Fruit fly (Drosophila melanogaster) whole organism, embryonic: ENCODE data around the gene Tsen54.

Experiments used
- Atf6 ChIP-seq: fragments of 200-800 bp; sonication (Bioruptor generic); IDR thresholded peaks from 2 replicates; pipeline ENCODE4 v1.3.6; 2022; ENCODE audit warnings: missing biosample characterization, missing genetic modification characterization
- CG10654 ChIP-seq: fragments of 200-800 bp; sonication (Bioruptor generic); optimal IDR thresholded peaks from 2 replicates; lab custom pipeline; 2016; ENCODE audit warnings: missing biosample characterization, missing genetic modification characterization
- CG11093 ChIP-seq: fragments of 200-800 bp; sonication (Bioruptor generic); IDR thresholded peaks from 3 replicates; pipeline ENCODE4 v1.3.6; 2022; ENCODE audit warnings: missing biosample characterization, missing genetic modification characterization
- CG15601 ChIP-seq: fragments of 200-800 bp; sonication (Bioruptor generic); optimal IDR thresholded peaks from 3 replicates; lab custom pipeline; 2019; ENCODE audit warnings: missing biosample characterization, mild to moderate bottlenecking, missing genetic modification characterization, moderate library complexity
- CG1647 ChIP-seq: fragments of 200-800 bp; sonication (Bioruptor generic); optimal IDR thresholded peaks from 3 replicates; lab custom pipeline; 2016; ENCODE audit warnings: missing biosample characterization, missing genetic modification characterization
- CG16779 ChIP-seq: fragments of 200-800 bp; sonication (Bioruptor generic); IDR thresholded peaks from 2 replicates; pipeline ENCODE4 v1.3.6; 2022; ENCODE audit warnings: missing biosample characterization, missing genetic modification characterization
- CG16863 ChIP-seq: fragments of 200-800 bp; sonication (Bioruptor generic); optimal IDR thresholded peaks from 3 replicates; lab custom pipeline; 2016; ENCODE audit warnings: missing biosample characterization, missing genetic modification characterization
- CG17385 ChIP-seq: fragments of 200-800 bp; sonication (Bioruptor generic); optimal IDR thresholded peaks from 3 replicates; lab custom pipeline; 2018; ENCODE audit warnings: missing biosample characterization, mild to moderate bottlenecking, missing genetic modification characterization
- CG17568 ChIP-seq: fragments of 200-800 bp; sonication (Bioruptor generic); optimal IDR thresholded peaks from 2 replicates; lab custom pipeline; 2018; ENCODE audit warnings: missing biosample characterization, mild to moderate bottlenecking, missing genetic modification characterization, moderate library complexity
- CG17802 ChIP-seq: fragments of 200-800 bp; sonication (Bioruptor generic); optimal IDR thresholded peaks from 2 replicates; lab custom pipeline; 2018; ENCODE audit warnings: missing biosample characterization, mild to moderate bottlenecking, missing genetic modification characterization, moderate library complexity
- CG32532 ChIP-seq: fragments of 200-800 bp; sonication (Bioruptor generic); IDR thresholded peaks from 2 replicates; pipeline ENCODE4 v1.3.6; 2022; ENCODE audit warnings: missing biosample characterization, missing genetic modification characterization
- CG6175 ChIP-seq: fragments of 200-800 bp; sonication (Bioruptor generic); IDR thresholded peaks from 3 replicates; pipeline ENCODE4 v1.3.6; 2022; ENCODE audit warnings: missing biosample characterization, missing genetic modification characterization
- CG6272 ChIP-seq: fragments of 200-800 bp; sonication (Bioruptor generic); IDR thresholded peaks from 2 replicates; pipeline ENCODE4 v1.3.6; 2022; ENCODE audit warnings: missing biosample characterization, missing genetic modification characterization
- Deaf1 ChIP-seq: fragments of 200-800 bp; optimal IDR thresholded peaks from 3 replicates; lab custom pipeline; 2019; ENCODE audit warnings: missing biosample characterization, mild to moderate bottlenecking, missing genetic modification characterization, moderate library complexity
- E2f1 ChIP-seq: fragments of 200-800 bp; sonication (Bioruptor generic); IDR thresholded peaks from 2 replicates; pipeline ENCODE4 v1.3.6; 2022; ENCODE audit warnings: missing biosample characterization, missing genetic modification characterization
- Ets65A ChIP-seq: fragments of 200-800 bp; sonication (Bioruptor generic); peaks from one replicate; lab custom pipeline; 2016; ENCODE audit warnings: missing biosample characterization, missing genetic modification characterization
- H2.0 ChIP-seq: fragments of 200-800 bp; sonication (Bioruptor generic); IDR thresholded peaks from 2 replicates; pipeline ENCODE4 v1.3.6; 2022; ENCODE audit warnings: missing biosample characterization, missing genetic modification characterization
- HLH3B ChIP-seq: fragments of 200-800 bp; sonication (Bioruptor generic); IDR thresholded peaks from 2 replicates; pipeline ENCODE4 v1.3.6; 2022; ENCODE audit warnings: missing biosample characterization, missing genetic modification characterization
- Hmr ChIP-seq: fragments of 200-800 bp; sonication (Bioruptor generic); optimal IDR thresholded peaks from 3 replicates; lab custom pipeline; 2017; ENCODE audit warnings: mild to moderate bottlenecking, missing biosample characterization, missing genetic modification reagents, missing genetic modification characterization
- Lhr ChIP-seq: fragments of 200-800 bp; sonication (Bioruptor generic); optimal IDR thresholded peaks from 3 replicates; lab custom pipeline; 2017; ENCODE audit warnings: mild to moderate bottlenecking, missing biosample characterization, missing genetic modification reagents, missing genetic modification characterization
- MESR4 ChIP-seq: fragments of 200-800 bp; sonication (Bioruptor generic); optimal IDR thresholded peaks from 2 replicates; lab custom pipeline; 2018; ENCODE audit warnings: missing biosample characterization, mild to moderate bottlenecking, missing genetic modification characterization, moderate library complexity
- Oli ChIP-seq: fragments of 200-800 bp; sonication (Bioruptor generic); optimal IDR thresholded peaks from 2 replicates; lab custom pipeline; 2018; ENCODE audit warnings: missing biosample characterization, mild to moderate bottlenecking, missing genetic modification characterization, moderate library complexity
- Rx ChIP-seq: fragments of 200-800 bp; sonication (Bioruptor generic); IDR thresholded peaks from 2 replicates; pipeline ENCODE4 v1.3.6; 2022; ENCODE audit warnings: missing biosample characterization, missing genetic modification characterization
- Sox100B ChIP-seq: fragments of 200-800 bp; sonication (Bioruptor generic); optimal IDR thresholded peaks from 3 replicates; lab custom pipeline; 2018; ENCODE audit warnings: missing biosample characterization, mild to moderate bottlenecking, missing genetic modification characterization
- Sox102F ChIP-seq: fragments of 200-800 bp; sonication (Bioruptor generic); optimal IDR thresholded peaks from 2 replicates; lab custom pipeline; 2018; ENCODE audit warnings: missing biosample characterization, mild to moderate bottlenecking, missing genetic modification characterization, moderate library complexity
- Usf ChIP-seq: fragments of 200-800 bp; sonication (Bioruptor generic); optimal IDR thresholded peaks from 2 replicates; lab custom pipeline; 2017; ENCODE audit warnings: missing genotype, missing biosample characterization, missing genetic modification characterization
- Xbp1 ChIP-seq: fragments of 200-800 bp; sonication (Bioruptor generic); optimal IDR thresholded peaks from 3 replicates; lab custom pipeline; 2016; ENCODE audit warnings: missing biosample characterization, mild to moderate bottlenecking, missing genetic modification characterization
- crc ChIP-seq: fragments of 200-800 bp; sonication (Bioruptor generic); optimal IDR thresholded peaks from 2 replicates; lab custom pipeline; 2016; ENCODE audit warnings: missing biosample characterization, missing genetic modification characterization
- ewg ChIP-seq: fragments of 200-800 bp; sonication (Bioruptor generic); optimal IDR thresholded peaks from 3 replicates; lab custom pipeline; 2017; ENCODE audit warnings: mild to moderate bottlenecking, missing biosample characterization, missing genetic modification reagents, missing genetic modification characterization
- fd3F ChIP-seq: fragments of 200-800 bp; sonication (Bioruptor generic); optimal IDR thresholded peaks from 2 replicates; lab custom pipeline; 2018; ENCODE audit warnings: missing biosample characterization, mild to moderate bottlenecking, missing genetic modification characterization, moderate library complexity
- gem ChIP-seq: fragments of 200-800 bp; sonication (Bioruptor generic); optimal IDR thresholded peaks from 2 replicates; lab custom pipeline; 2019; ENCODE audit warnings: missing biosample characterization, mild to moderate bottlenecking, missing genetic modification characterization, moderate library complexity
- gfzf ChIP-seq: fragments of 200-800 bp; sonication (Bioruptor generic); optimal IDR thresholded peaks from 2 replicates; lab custom pipeline; 2016; ENCODE audit warnings: missing biosample characterization, mild to moderate bottlenecking, missing genetic modification characterization, moderate library complexity
- hbn ChIP-seq: fragments of 200-800 bp; sonication (Bioruptor generic); IDR thresholded peaks from 2 replicates; pipeline ENCODE4 v1.3.6; 2022; ENCODE audit warnings: missing biosample characterization, missing genetic modification characterization; ENCODE audit not compliant: partially characterized antibody
- lmd ChIP-seq: fragments of 200-800 bp; sonication (Bioruptor generic); IDR thresholded peaks from 2 replicates; pipeline ENCODE4 v1.3.6; 2022; ENCODE audit warnings: missing biosample characterization, missing genetic modification characterization
- mirr ChIP-seq: fragments of 200-800 bp; sonication (Bioruptor generic); optimal IDR thresholded peaks from 3 replicates; lab custom pipeline; 2018; ENCODE audit warnings: missing biosample characterization, mild to moderate bottlenecking, missing genetic modification characterization
- nom ChIP-seq: fragments of 200-800 bp; sonication (Bioruptor generic); optimal IDR thresholded peaks from 2 replicates; lab custom pipeline; 2017; ENCODE audit warnings: missing biosample characterization, missing genetic modification characterization, mild to moderate bottlenecking, moderate library complexity, missing genetic modification reagents
- pan ChIP-seq, 4 experiments: fragments of >200 bp in 3 of 4; fragments of 200-800 bp in 1 of 4; sonication (Bioruptor generic) in 1 of 4; optimal IDR thresholded peaks in 3 of 4; IDR thresholded peaks in 1 of 4; 2 replicates each; pipeline versions ENCODE4 v1.3.6 to Lab custom; 2017 to 2022; ENCODE audit warnings: missing biosample characterization in 2 of 4, missing genetic modification characterization in 2 of 4, mixed read lengths in 1 of 4
- prd ChIP-seq, 3 experiments: fragments of >200 bp in 2 of 3; fragments of 200-800 bp in 1 of 3; sonication (Bioruptor generic) in 1 of 3; optimal IDR thresholded peaks in 2 of 3; IDR thresholded peaks in 1 of 3; 2 replicates in 2 of 3; 3 replicates in 1 of 3; pipeline versions ENCODE4 v1.3.6 to Lab custom; 2017 to 2022; ENCODE audit warnings: missing biosample characterization in 1 of 3, missing genetic modification characterization in 1 of 3
- psq ChIP-seq: fragments of 200-800 bp; sonication (Bioruptor generic); optimal IDR thresholded peaks from 2 replicates; lab custom pipeline; 2017; ENCODE audit warnings: missing biosample characterization, missing genetic modification characterization
- row ChIP-seq: fragments of 200-800 bp; sonication (Bioruptor generic); IDR thresholded peaks from 3 replicates; pipeline ENCODE4 v1.3.6; 2022; ENCODE audit warnings: missing biosample characterization, missing genetic modification characterization
- scrt ChIP-seq: fragments of 200-800 bp; sonication (Bioruptor generic); optimal IDR thresholded peaks from 2 replicates; lab custom pipeline; 2018; ENCODE audit warnings: missing biosample characterization, mild to moderate bottlenecking, missing genetic modification characterization, moderate library complexity
- sisA ChIP-seq: fragments of 200-800 bp; sonication (Bioruptor generic); IDR thresholded peaks from 2 replicates; pipeline ENCODE4 v1.3.6; 2022; ENCODE audit warnings: missing biosample characterization, missing genetic modification characterization
- slbo ChIP-seq: fragments of 200-800 bp; sonication (Bioruptor generic); IDR thresholded peaks from 2 replicates; pipeline ENCODE4 v1.3.6; 2022; ENCODE audit warnings: missing biosample characterization, missing genetic modification characterization
- sr ChIP-seq: fragments of 200-800 bp; sonication (Bioruptor generic); IDR thresholded peaks from 3 replicates; pipeline ENCODE4 v1.3.6; 2022; ENCODE audit warnings: missing biosample characterization, missing genetic modification characterization
- vvl ChIP-seq: fragments of 200-800 bp; sonication (Bioruptor generic); IDR thresholded peaks from 2 replicates; pipeline ENCODE4 v1.3.6; 2022; ENCODE audit warnings: missing biosample characterization, missing genetic modification characterization
- zfh1 ChIP-seq: fragments of 200-800 bp; sonication (Bioruptor generic); IDR thresholded peaks from 3 replicates; pipeline ENCODE4 v1.3.6; 2022; ENCODE audit warnings: missing biosample characterization, missing genetic modification characterization

Gene Tsen54

dm6 chr3L:12177301-12177700, 28.5 kb downstream of the Tsen54 start, which contains the start of gene CAH2:
CAH2 (plus strand) TSS chr3L:12177601.
- TF ChIP-seq CG15601 (tag; lab: Kevin White, UChicago) (no peak), Ets65A (peak; percentile 19)

- TF ChIP-seq lmd (GFP tag; lab: Robert Waterston, UW): no peak
- peak; percentile 64 for TF ChIP-seq Deaf1 (tag; lab: Kevin White, UChicago)
- TF ChIP-seq scrt (GFP tag; lab: Kevin White, UChicago): peak; percentile 30
Observed at dm6 chr3L:12175382-12175781, 30.4 kb downstream of the Tsen54 start, which contains the start of gene Rh7. Rh7 (minus strand) TSS chr3L:12175482.

dm6 chr3L:12163693-12164092, 42.1 kb downstream of the Tsen54 start, which contains the start of gene CG9760:
CG9760 (minus strand) TSS chr3L:12163735.
- TF ChIP-seq H2.0 (GFP tag; lab: Robert Waterston, UW): 0 out of 2 replicates have a peak, but pooled peaks have one; percentile 5
- TF ChIP-seq CG10654: no peak
- TF ChIP-seq hbn (GFP tag; lab: Robert Waterston, UW): no peak
- TF ChIP-seq sr: no peak
- TF ChIP-seq gfzf: no peak
- no peak for TF ChIP-seq MESR4
- TF ChIP-seq Hmr: no peak
- peak; percentile 56 for TF ChIP-seq ewg (GFP tag; lab: Kevin White, UChicago)
- no peak for TF ChIP-seq CG11093 (GFP tag; lab: Robert Waterston, UW)
- TF ChIP-seq CG17568: no peak
- TF ChIP-seq E2f1 (GFP tag; lab: Robert Waterston, UW): no peak
- no peak for TF ChIP-seq CG16863
- TF ChIP-seq vvl (GFP tag; lab: Robert Waterston, UW): peak; percentile 31; the same call in 1 of the 2 replicates
- peak; percentile 18 for TF ChIP-seq Xbp1
- TF ChIP-seq Sox102F (GFP tag; lab: Kevin White, UChicago): peak; percentile 29
- peak; percentile 5 for TF ChIP-seq CG17385 (GFP tag; lab: Kevin White, UChicago)
- TF ChIP-seq crc: no peak
- TF ChIP-seq zfh1 (GFP tag; lab: Robert Waterston, UW): 0 out of 3 replicates have a peak, but pooled peaks have one; percentile 37
- peak; percentile 25; the same call in 1 of the 2 replicates for TF ChIP-seq slbo (GFP tag; lab: Robert Waterston, UW)
- TF ChIP-seq HLH3B (GFP tag; lab: Robert Waterston, UW): 0 out of 2 replicates have a peak, but pooled peaks have one; percentile 39
- TF ChIP-seq CG6272 (GFP tag; lab: Robert Waterston, UW): no peak
- peak; percentile 7; the same call in 1 of the 2 replicates for TF ChIP-seq Atf6 (GFP tag; lab: Robert Waterston, UW)
- TF ChIP-seq CG17802: no peak
- no peak for TF ChIP-seq Sox100B (GFP tag; lab: Kevin White, UChicago)
- TF ChIP-seq CG16779: no peak
- no peak for TF ChIP-seq mirr
- peak; percentile 42; the same call in 1 of the 2 replicates for TF ChIP-seq CG32532 (GFP tag; lab: Robert Waterston, UW)
- TF ChIP-seq Rx (GFP tag; lab: Robert Waterston, UW): 0 out of 2 replicates have a peak, but pooled peaks have one; percentile 22
- no peak for TF ChIP-seq fd3F (GFP tag; lab: Kevin White, UChicago)
- peak; percentile 5; the same call in 1 of the 2 replicates for TF ChIP-seq sisA (GFP tag; lab: Robert Waterston, UW)
- TF ChIP-seq CG6175: no peak
- TF ChIP-seq psq (GFP tag; lab: Kevin White, UChicago): no peak
- TF ChIP-seq Oli: peak; percentile 12
- no peak for TF ChIP-seq Lhr (GFP tag; lab: Kevin White, UChicago)
- no peak for TF ChIP-seq nom
- TF ChIP-seq gem (tag; lab: Kevin White, UChicago): peak; percentile 21
- no peak for TF ChIP-seq prd (optimal IDR thresholded peaks at IDR 0.05; lab: Kevin White, UChicago)
- no peak for TF ChIP-seq prd (GFP tag; IDR thresholded peaks at IDR 0.05; lab: Robert Waterston, UW)
- TF ChIP-seq pan (optimal IDR thresholded peaks at IDR 0.05; lab: Kevin White, UChicago): no peak
- peak in 1 of 2 experiments; percentile 52 for TF ChIP-seq pan (GFP tag; optimal IDR thresholded peaks at IDR 0.05 in 1 of 2, IDR thresholded peaks at IDR 0.05 in 1 of 2)
- no peak for TF ChIP-seq Usf (GFP tag; lab: Kevin White, UChicago)
- no peak for TF ChIP-seq CG1647 (GFP tag; lab: Kevin White, UChicago)
- TF ChIP-seq row: peak; percentile 36; the same call in 1 of the 3 replicates
